Worm (Caenorhabditis elegans): ENCODE results near the gene Y62E10A.3.

Gene Y62E10A.3

DNA sequence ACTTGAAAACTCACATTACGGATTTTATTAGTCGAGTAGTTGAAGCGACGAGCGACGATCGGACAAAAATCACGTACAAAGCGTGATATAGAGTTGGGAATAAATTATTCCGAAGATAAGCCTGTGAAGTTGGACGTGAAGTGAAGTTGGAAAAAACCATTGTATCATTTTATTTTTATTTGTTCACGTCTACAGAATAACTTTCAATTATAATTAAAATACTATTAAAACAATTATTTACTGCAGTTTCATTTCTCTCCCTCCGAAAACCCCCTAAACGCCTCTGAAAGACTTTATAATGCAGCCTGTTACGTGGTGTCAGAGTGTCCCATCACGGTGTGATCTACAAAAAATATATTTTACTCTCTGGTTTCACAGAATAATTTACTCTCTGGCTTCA is at the start of gene Y62E10A.3:
Y62E10A.3 (minus strand) TSS at position 101 of the 400 bp plus-strand sequence.
- TF ChIP-seq ceh-39 (tag; optimal IDR thresholded peaks at IDR 0.05) (no peak), zip-8 (tag; optimal IDR thresholded peaks at IDR 0.05) (no peak), unc-39 (tag; optimal IDR thresholded peaks at IDR 0.05) (no peak), tbx-8 (GFP tag; optimal IDR thresholded peaks at IDR 0.05) (no peak), ces-1 (GFP tag; optimal IDR thresholded peaks at IDR 0.05) (no peak), mep-1 (tag; optimal IDR thresholded peaks at IDR 0.05) (no peak), bed-3 (GFP tag; optimal IDR thresholded peaks at IDR 0.05) (no peak), ham-2 (GFP tag; optimal IDR thresholded peaks at IDR 0.05) (no peak), nhr-28 (tag; optimal IDR thresholded peaks at IDR 0.05) (no peak), ceh-43 (GFP tag; optimal IDR thresholded peaks at IDR 0.05) (no peak), ceh-83 (GFP tag; optimal IDR thresholded peaks at IDR 0.05) (no peak), lin-32 (GFP tag; optimal IDR thresholded peaks at IDR 0.05) (no peak), snpc-4 (tag; optimal IDR thresholded peaks at IDR 0.05) (no peak), elt-3 (tag; optimal IDR thresholded peaks at IDR 0.05) (no peak), nhr-2 (tag; optimal IDR thresholded peaks at IDR 0.05) (no peak)

ce11 chrIV:13408018-13408417 is 48.0 kb upstream of the Y62E10A.3 start, which contains the start of gene Y62E10A.19:
TSS of gene Y62E10A.19 (minus strand) at chrIV:13408306.
- no peak for TF ChIP-seq elt-1 (tag; optimal IDR thresholded peaks at IDR 0.05; ENCODE audit: borderline replicate concordance, insufficient read depth)
- TF ChIP-seq blmp-1 (tag; optimal IDR thresholded peaks at IDR 0.05): peak; percentile 7

- TF ChIP-seq nhr-237 (tag; optimal IDR thresholded peaks at IDR 0.05): no peak
- TF ChIP-seq bed-3 (GFP tag; optimal IDR thresholded peaks at IDR 0.05): no peak
- TF ChIP-seq mls-2 (tag; optimal IDR thresholded peaks at IDR 0.05): no peak
- TF ChIP-seq ces-1 (GFP tag; optimal IDR thresholded peaks at IDR 0.05): no peak
- no peak for TF ChIP-seq ceh-39 (tag; optimal IDR thresholded peaks at IDR 0.05)
- no peak for TF ChIP-seq hlh-1 (tag; optimal IDR thresholded peaks at IDR 0.05)
- no peak for TF ChIP-seq drap-1 (GFP tag; optimal IDR thresholded peaks at IDR 0.05)
- TF ChIP-seq M03D4.4 (tag; optimal IDR thresholded peaks at IDR 0.05): no peak
- TF ChIP-seq lin-32 (GFP tag; optimal IDR thresholded peaks at IDR 0.05): no peak
- no peak for TF ChIP-seq elt-1 (tag; optimal IDR thresholded peaks at IDR 0.05; ENCODE audit: borderline replicate concordance, insufficient read depth)
- TF ChIP-seq ztf-11 (tag; optimal IDR thresholded peaks at IDR 0.05): no peak
- TF ChIP-seq blmp-1 (tag; optimal IDR thresholded peaks at IDR 0.05): no peak
- TF ChIP-seq elt-3 (tag; optimal IDR thresholded peaks at IDR 0.05): no peak
These were observed 40.7 kb upstream of the Y62E10A.3 start, which contains the start of the genes memi-2 and cyp-31A5 for ce11 chrIV:13400456-13401364. TSS of gene memi-2 (minus strand) at chrIV:13400506. TSS of gene cyp-31A5 (plus strand) at chrIV:13401289.

DNA sequence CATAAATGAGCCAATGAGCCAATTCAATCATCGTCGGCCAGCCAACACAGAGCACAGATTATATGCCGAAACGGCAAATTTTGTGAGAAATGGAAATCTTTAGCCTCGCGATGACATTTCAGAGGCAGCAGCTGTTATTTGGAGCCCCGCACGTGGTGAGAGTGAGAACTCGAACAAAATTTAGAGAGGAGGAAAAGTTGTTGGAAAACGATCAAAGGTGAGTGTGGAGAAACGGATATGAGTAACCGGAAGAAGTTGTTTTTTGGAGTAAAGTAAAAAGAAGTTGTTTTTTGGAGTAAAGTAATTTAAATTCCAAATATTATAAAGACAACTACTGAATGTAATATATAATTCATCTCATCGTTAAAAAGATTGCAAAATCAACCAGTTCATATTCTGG is 38.7 kb upstream of the Y62E10A.3 start, which contains the start of gene Y62E10A.13:
Y62E10A.13 (minus strand) TSS at position 326 of the 400 bp plus-strand sequence.
- TF ChIP-seq mab-5 (tag; optimal IDR thresholded peaks at IDR 0.05): no peak
- no peak for TF ChIP-seq ceh-43 (GFP tag; optimal IDR thresholded peaks at IDR 0.05)
- no peak for TF ChIP-seq blmp-1 (tag; optimal IDR thresholded peaks at IDR 0.05)
- TF ChIP-seq pha-4 (tag; optimal IDR thresholded peaks at IDR 0.05): no peak
- no peak for TF ChIP-seq nhr-237 (tag; optimal IDR thresholded peaks at IDR 0.05)
- TF ChIP-seq sptf-1 (tag; optimal IDR thresholded peaks at IDR 0.05): no peak
- TF ChIP-seq unc-39 (tag; optimal IDR thresholded peaks at IDR 0.05): no peak
- TF ChIP-seq nhr-28 (tag; optimal IDR thresholded peaks at IDR 0.05): no peak
- TF ChIP-seq nhr-76 (tag; optimal IDR thresholded peaks at IDR 0.05): no peak
- TF ChIP-seq lin-13 (tag; optimal IDR thresholded peaks at IDR 0.05): no peak
- TF ChIP-seq mep-1 (tag; optimal IDR thresholded peaks at IDR 0.05): no peak
- TF ChIP-seq sem-2 (GFP tag; optimal IDR thresholded peaks at IDR 0.05): no peak
- no peak for TF ChIP-seq ham-2 (GFP tag; optimal IDR thresholded peaks at IDR 0.05)
- no peak for TF ChIP-seq unc-62 (GFP tag; optimal IDR thresholded peaks at IDR 0.05)
- no peak for TF ChIP-seq lsy-2 (tag; optimal IDR thresholded peaks at IDR 0.05)
- no peak for TF ChIP-seq ceh-39 (tag; optimal IDR thresholded peaks at IDR 0.05)

ce11 chrIV:13396375-13396774 is 36.3 kb upstream of the Y62E10A.3 start:
- TF ChIP-seq zip-8 (tag; optimal IDR thresholded peaks at IDR 0.05) (no peak), sptf-1 (tag; optimal IDR thresholded peaks at IDR 0.05) (no peak), unc-120 (tag; optimal IDR thresholded peaks at IDR 0.05; ENCODE audit: poor library complexity, severe bottlenecking) (no peak), lin-13 (tag; optimal IDR thresholded peaks at IDR 0.05) (no peak), ces-1 (GFP tag; optimal IDR thresholded peaks at IDR 0.05) (no peak), flh-1 (GFP tag; optimal IDR thresholded peaks at IDR 0.05) (no peak), nhr-237 (tag; optimal IDR thresholded peaks at IDR 0.05) (no peak), mls-2 (tag; optimal IDR thresholded peaks at IDR 0.05) (no peak), tbx-8 (GFP tag; optimal IDR thresholded peaks at IDR 0.05) (no peak), ham-2 (GFP tag; optimal IDR thresholded peaks at IDR 0.05) (no peak), mab-5 (tag; optimal IDR thresholded peaks at IDR 0.05) (no peak), unc-39 (tag; optimal IDR thresholded peaks at IDR 0.05) (no peak), lin-32 (GFP tag; optimal IDR thresholded peaks at IDR 0.05) (no peak), ceh-39 (tag; optimal IDR thresholded peaks at IDR 0.05) (no peak), hlh-1 (tag; optimal IDR thresholded peaks at IDR 0.05) (no peak), nhr-76 (tag; optimal IDR thresholded peaks at IDR 0.05) (no peak), nhr-28 (tag; optimal IDR thresholded peaks at IDR 0.05) (no peak), ceh-83 (GFP tag; optimal IDR thresholded peaks at IDR 0.05) (no peak), nhr-12 (tag; optimal IDR thresholded peaks at IDR 0.05) (no peak)
